Worm (Caenorhabditis elegans): ENCODE data around the gene Y50E8A.22.

- TF ChIP-seq ama-1 (optimal IDR thresholded peaks at IDR 0.05) (no peak), flt-1 (GFP tag; IDR thresholded peaks at IDR 0.05) (no peak), pes-1 (GFP tag; IDR thresholded peaks at IDR 0.05) (no peak), ceh-36 (tag; optimal IDR thresholded peaks at IDR 0.05) (no peak), aly-1 (tag; optimal IDR thresholded peaks at IDR 0.05) (no peak), F13C5.2 (tag; optimal IDR thresholded peaks at IDR 0.05) (no peak), hmbx-1 (tag; optimal IDR thresholded peaks at IDR 0.05) (no peak), tbx-11 (GFP tag; IDR thresholded peaks at IDR 0.05) (no peak), B0310.2 (tag; optimal IDR thresholded peaks at IDR 0.05) (no peak), hnd-1 (tag; optimal IDR thresholded peaks at IDR 0.05) (no peak), hmg-4 (GFP tag; optimal IDR thresholded peaks at IDR 0.05) (no peak), scrt-1 (GFP tag; IDR thresholded peaks at IDR 0.05) (no peak)
Measured at ce11 chrV:14790792-14791191, 41.9 kb upstream of the Y50E8A.22 start.

Measured in whole organism, early embryonic.